Fruit fly (Drosophila melanogaster) whole organism, embryonic: Measurements from ENCODE around the gene CG14695.

Experiments
- Aef1 ChIP-seq: fragments of 200-800 bp; sonication (Bioruptor generic); IDR thresholded peaks from 3 replicates; pipeline ENCODE4 v1.3.6; 2022; ENCODE audit warnings: missing biosample characterization, missing genetic modification characterization
- BEAF-32 ChIP-seq: fragments of 200-800 bp; sonication (Bioruptor generic); optimal IDR thresholded peaks from 3 replicates; lab custom pipeline; 2017; ENCODE audit warnings: missing biosample characterization, missing genetic modification characterization, mild to moderate bottlenecking, moderate library complexity, missing genetic modification reagents
- Bgb ChIP-seq: fragments of 200-800 bp; sonication (Bioruptor generic); IDR thresholded peaks from 2 replicates; pipeline ENCODE4 v1.3.6; 2022; ENCODE audit warnings: missing biosample characterization, missing genetic modification characterization; ENCODE audit not compliant: partially characterized antibody
- Bteb2 ChIP-seq: fragments of 200-800 bp; sonication (Bioruptor generic); optimal IDR thresholded peaks from 2 replicates; lab custom pipeline; 2016; ENCODE audit warnings: missing biosample characterization, missing genetic modification characterization
- CG11723 ChIP-seq: fragments of 200-800 bp; sonication (Bioruptor generic); optimal IDR thresholded peaks from 2 replicates; lab custom pipeline; 2017; ENCODE audit warnings: missing biosample characterization, mild to moderate bottlenecking, missing genetic modification characterization
- CG13624 ChIP-seq: fragments of 200-800 bp; sonication (Bioruptor generic); optimal IDR thresholded peaks from 2 replicates; lab custom pipeline; 2016; ENCODE audit warnings: missing biosample characterization, missing genetic modification characterization
- CG15479 ChIP-seq: fragments of 200-800 bp; sonication (Bioruptor generic); optimal IDR thresholded peaks from 3 replicates; lab custom pipeline; 2019; ENCODE audit warnings: missing biosample characterization, mild to moderate bottlenecking, missing genetic modification characterization, moderate library complexity
- CG15514 ChIP-seq: fragments of 200-800 bp; sonication (Bioruptor generic); optimal IDR thresholded peaks from 3 replicates; lab custom pipeline; 2017; ENCODE audit warnings: missing biosample characterization, missing genetic modification characterization, mild to moderate bottlenecking, moderate library complexity, missing genetic modification reagents
- CG17361 ChIP-seq: fragments of 200-800 bp; sonication (Bioruptor generic); IDR thresholded peaks from 3 replicates; pipeline ENCODE4 v1.3.6; 2022; ENCODE audit warnings: missing biosample characterization, missing genetic modification characterization
- CG17829 ChIP-seq: fragments of 200-800 bp; optimal IDR thresholded peaks from 2 replicates; lab custom pipeline; 2019; ENCODE audit warnings: missing biosample characterization, mild to moderate bottlenecking, missing genetic modification characterization, moderate library complexity
- CG1832 ChIP-seq: fragments of 200-800 bp; sonication (Bioruptor generic); optimal IDR thresholded peaks from 2 replicates; lab custom pipeline; 2017; ENCODE audit warnings: missing biosample characterization, mild to moderate bottlenecking, missing genetic modification characterization, inconsistent platforms
- CG18599 ChIP-seq: fragments of 200-800 bp; sonication (Bioruptor generic); optimal IDR thresholded peaks from 3 replicates; lab custom pipeline; 2017; ENCODE audit warnings: missing biosample characterization, missing genetic modification characterization, mild to moderate bottlenecking, moderate library complexity, missing genetic modification reagents
- CG18619 ChIP-seq: fragments of 200-800 bp; sonication (Bioruptor generic); optimal IDR thresholded peaks from 3 replicates; lab custom pipeline; 2017; ENCODE audit warnings: missing biosample characterization, mild to moderate bottlenecking, missing genetic modification characterization
- CG18764 ChIP-seq: fragments of 200-800 bp; sonication (Bioruptor generic); optimal IDR thresholded peaks from 3 replicates; lab custom pipeline; 2016; ENCODE audit warnings: missing biosample characterization, missing genetic modification characterization
- CG31441 ChIP-seq: fragments of 200-800 bp; sonication (Bioruptor generic); IDR thresholded peaks from 2 replicates; pipeline ENCODE4 v1.3.6; 2022; ENCODE audit warnings: missing biosample characterization, missing genetic modification characterization
- CG4328 ChIP-seq: fragments of 200-800 bp; sonication (Bioruptor generic); optimal IDR thresholded peaks from 3 replicates; lab custom pipeline; 2017; ENCODE audit warnings: missing biosample characterization, missing genetic modification reagents, missing genetic modification characterization
- CG4820 ChIP-seq: fragments of 200-800 bp; sonication (Bioruptor generic); optimal IDR thresholded peaks from 3 replicates; lab custom pipeline; 2016; ENCODE audit warnings: missing biosample characterization, missing genetic modification characterization
- CG4854 ChIP-seq: fragments of 200-800 bp; sonication (Bioruptor generic); optimal IDR thresholded peaks from 2 replicates; lab custom pipeline; 2016; ENCODE audit warnings: missing biosample characterization, missing genetic modification characterization, inconsistent platforms
- CG6272 ChIP-seq: fragments of 200-800 bp; sonication (Bioruptor generic); IDR thresholded peaks from 2 replicates; pipeline ENCODE4 v1.3.6; 2022; ENCODE audit warnings: missing biosample characterization, missing genetic modification characterization
- CG7963 ChIP-seq: fragments of 200-800 bp; sonication (Bioruptor generic); IDR thresholded peaks from 3 replicates; pipeline ENCODE4 v1.3.6; 2022; ENCODE audit warnings: missing biosample characterization, missing genetic modification characterization; ENCODE audit not compliant: partially characterized antibody
- CG8089 ChIP-seq: fragments of 200-800 bp; sonication (Bioruptor generic); optimal IDR thresholded peaks from 3 replicates; lab custom pipeline; 2016; ENCODE audit warnings: missing biosample characterization, missing genetic modification characterization
- CG8281 ChIP-seq: fragments of 200-800 bp; sonication (Bioruptor generic); optimal IDR thresholded peaks from 2 replicates; lab custom pipeline; 2018; ENCODE audit warnings: missing biosample characterization, mild to moderate bottlenecking, missing genetic modification characterization, moderate library complexity
- CoRest ChIP-seq: fragments of 200-800 bp; sonication (Bioruptor generic); optimal IDR thresholded peaks from 3 replicates; lab custom pipeline; 2018; ENCODE audit warnings: missing biosample characterization, mild to moderate bottlenecking, missing genetic modification characterization, moderate library complexity
- Dp ChIP-seq: fragments of 200-800 bp; sonication (Bioruptor generic); optimal IDR thresholded peaks from 2 replicates; lab custom pipeline; 2018; ENCODE audit warnings: missing biosample characterization, mild to moderate bottlenecking, missing genetic modification characterization, moderate library complexity
- Eip74EF ChIP-seq, 2 experiments: fragments of 200-800 bp in 1 of 2; fragments of >200 bp in 1 of 2; sonication (Bioruptor generic) in 1 of 2; optimal IDR thresholded peaks; 2 replicates each; lab custom pipeline; 2017 to 2019; ENCODE audit warnings: missing biosample characterization in 2 of 2, missing genetic modification characterization in 2 of 2, mild to moderate bottlenecking in 1 of 2, moderate library complexity in 1 of 2
- Hmx ChIP-seq: fragments of 200-800 bp; sonication (Bioruptor generic); optimal IDR thresholded peaks from 2 replicates; lab custom pipeline; 2016; ENCODE audit warnings: missing biosample characterization, missing genetic modification characterization
- Meics ChIP-seq: fragments of 200-800 bp; sonication (Bioruptor generic); optimal IDR thresholded peaks from 2 replicates; lab custom pipeline; 2017; ENCODE audit warnings: missing biosample characterization, mild to moderate bottlenecking, missing genetic modification characterization
- Mrtf ChIP-seq: fragments of 200-800 bp; sonication (Bioruptor generic); IDR thresholded peaks from 3 replicates; pipeline ENCODE4 v1.3.6; 2022; ENCODE audit warnings: missing biosample characterization, missing genetic modification characterization
- Nf-YC ChIP-seq: fragments of 200-800 bp; optimal IDR thresholded peaks from 3 replicates; lab custom pipeline; 2019; ENCODE audit warnings: missing biosample characterization, mild to moderate bottlenecking, missing genetic modification characterization, moderate library complexity
- Pdp1 ChIP-seq, 2 experiments: fragments of 200-800 bp; sonication (Bioruptor generic); optimal IDR thresholded peaks; 3 replicates each; lab custom pipeline; 2016; ENCODE audit warnings: missing biosample characterization in 2 of 2, missing genetic modification characterization in 2 of 2, mild to moderate bottlenecking in 1 of 2, moderate library complexity in 1 of 2
- Spps ChIP-seq: fragments of 200-800 bp; sonication (Bioruptor generic); optimal IDR thresholded peaks from 2 replicates; lab custom pipeline; 2018; ENCODE audit warnings: missing biosample characterization, mild to moderate bottlenecking, missing genetic modification characterization
- crp ChIP-seq, 2 experiments: fragments of 200-800 bp; sonication (Bioruptor generic); optimal IDR thresholded peaks; 2 replicates in 1 of 2; 3 replicates in 1 of 2; lab custom pipeline; 2017; ENCODE audit warnings: missing biosample characterization in 2 of 2, missing genetic modification characterization in 2 of 2, mild to moderate bottlenecking in 1 of 2, moderate library complexity in 1 of 2
- exex ChIP-seq: fragments of 200-800 bp; sonication (Bioruptor generic); optimal IDR thresholded peaks from 4 replicates; lab custom pipeline; 2018; ENCODE audit warnings: missing biosample characterization, mild to moderate bottlenecking, missing genetic modification characterization, moderate library complexity
- gce ChIP-seq: fragments of 200-800 bp; sonication (Bioruptor generic); IDR thresholded peaks from 3 replicates; pipeline ENCODE4 v1.3.6; 2022; ENCODE audit warnings: missing biosample characterization, missing genetic modification characterization
- gem ChIP-seq: fragments of 200-800 bp; sonication (Bioruptor generic); optimal IDR thresholded peaks from 2 replicates; lab custom pipeline; 2019; ENCODE audit warnings: missing biosample characterization, mild to moderate bottlenecking, missing genetic modification characterization, moderate library complexity
- gfzf ChIP-seq: fragments of 200-800 bp; sonication (Bioruptor generic); optimal IDR thresholded peaks from 2 replicates; lab custom pipeline; 2016; ENCODE audit warnings: missing biosample characterization, mild to moderate bottlenecking, missing genetic modification characterization, moderate library complexity
- inv ChIP-seq: fragments of 200-800 bp; sonication (Bioruptor generic); IDR thresholded peaks from 2 replicates; pipeline ENCODE4 v1.3.6; 2022; ENCODE audit warnings: missing biosample characterization, missing genetic modification characterization; ENCODE audit not compliant: partially characterized antibody
- lola ChIP-seq, 3 experiments: fragments of >200 bp in 2 of 3; fragments of 200-800 bp in 1 of 3; sonication (Bioruptor generic) in 1 of 3; optimal IDR thresholded peaks; 2 replicates each; lab custom pipeline; 2017 to 2019; ENCODE audit warnings: missing biosample characterization in 3 of 3, missing genetic modification characterization in 3 of 3, mild to moderate bottlenecking in 1 of 3, moderate library complexity in 1 of 3
- nerfin-2 ChIP-seq: fragments of 200-800 bp; sonication (Bioruptor generic); IDR thresholded peaks from 2 replicates; pipeline ENCODE4 v1.3.6; 2022; ENCODE audit warnings: missing biosample characterization, missing genetic modification characterization; ENCODE audit not compliant: partially characterized antibody
- nom ChIP-seq: fragments of 200-800 bp; sonication (Bioruptor generic); optimal IDR thresholded peaks from 2 replicates; lab custom pipeline; 2017; ENCODE audit warnings: missing biosample characterization, missing genetic modification characterization, mild to moderate bottlenecking, moderate library complexity, missing genetic modification reagents
- pb ChIP-seq: fragments of 200-800 bp; sonication (Bioruptor generic); optimal IDR thresholded peaks from 3 replicates; lab custom pipeline; 2016; ENCODE audit warnings: missing biosample characterization, missing genetic modification characterization
- pfk ChIP-seq: fragments of 200-800 bp; sonication (Bioruptor generic); optimal IDR thresholded peaks from 2 replicates; lab custom pipeline; 2018; ENCODE audit warnings: missing biosample characterization, mild to moderate bottlenecking, missing genetic modification characterization, moderate library complexity
- pzg ChIP-seq: fragments of 200-800 bp; sonication (Bioruptor generic); optimal IDR thresholded peaks from 3 replicates; lab custom pipeline; 2018; ENCODE audit warnings: missing biosample characterization, mild to moderate bottlenecking, missing genetic modification characterization, moderate library complexity
- seq ChIP-seq: fragments of 200-800 bp; sonication (Bioruptor generic); IDR thresholded peaks from 2 replicates; pipeline ENCODE4 v1.3.6; 2022; ENCODE audit warnings: missing biosample characterization, missing genetic modification characterization
- ssp ChIP-seq: fragments of 200-800 bp; sonication (Bioruptor generic); IDR thresholded peaks from 2 replicates; pipeline ENCODE4 v1.3.6; 2022; ENCODE audit warnings: missing biosample characterization, missing genetic modification characterization
- sug ChIP-seq: fragments of 200-800 bp; optimal IDR thresholded peaks from 2 replicates; lab custom pipeline; 2019; ENCODE audit warnings: missing biosample characterization, mild to moderate bottlenecking, missing genetic modification characterization, moderate library complexity
- tin ChIP-seq: fragments of 200-800 bp; sonication (Bioruptor generic); optimal IDR thresholded peaks from 3 replicates; lab custom pipeline; 2016; ENCODE audit warnings: missing biosample characterization, missing genetic modification characterization
- wdn ChIP-seq: fragments of 200-800 bp; sonication (Bioruptor generic); IDR thresholded peaks from 2 replicates; pipeline ENCODE4 v1.3.6; 2022; ENCODE audit warnings: missing biosample characterization, missing genetic modification characterization

The CG14695 gene

DNA sequence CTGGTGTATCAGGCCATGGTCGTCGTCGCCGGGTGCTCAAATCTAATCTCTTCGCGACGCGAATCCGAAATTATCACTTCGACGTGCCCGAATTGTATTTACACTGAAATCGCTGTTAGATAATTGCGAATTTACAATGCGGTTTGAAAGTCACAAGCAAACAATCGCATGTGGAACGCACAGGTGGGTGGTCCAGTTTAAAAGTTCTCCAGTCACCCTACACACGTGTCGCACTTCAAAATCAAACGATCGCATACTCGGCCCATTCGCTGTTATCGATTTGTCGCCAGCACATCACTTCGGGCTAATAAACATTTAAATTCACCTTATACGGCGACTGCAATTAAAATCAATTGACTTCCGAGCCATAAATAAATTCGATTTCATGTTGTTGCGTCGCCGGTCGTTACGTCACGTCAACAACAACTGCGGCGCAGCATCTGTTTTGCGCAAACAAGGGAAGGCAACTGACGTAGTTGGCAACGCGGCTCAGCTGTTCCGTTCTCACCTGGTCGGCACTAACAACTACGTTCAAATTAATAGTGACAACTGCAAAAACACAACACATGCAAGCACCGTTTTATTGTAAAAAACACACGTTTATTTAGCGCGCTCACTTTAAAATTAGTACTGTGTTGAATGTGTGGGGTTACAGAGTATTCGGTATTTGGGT, 16.2 kb downstream of the CG14695 start, which contains the start of gene CG6574 (continued):
- TF ChIP-seq CG4854 (GFP tag; lab: Kevin White, UChicago) (peak; percentile 73), pb (GFP tag; lab: Kevin White, UChicago) (no peak), CG18619 (GFP tag; lab: Kevin White, UChicago) (no peak), Bteb2 (no peak), pzg (peak; percentile 38), exex (peak; percentile 67), Nf-YC (tag; lab: Kevin White, UChicago) (no peak), seq (GFP tag; lab: Robert Waterston, UW) (no peak), Meics (GFP tag; lab: Kevin White, UChicago) (peak; percentile 23), CG4820 (no peak), CG17829 (peak; percentile 3), CG15514 (GFP tag; lab: Kevin White, UChicago) (no peak), CG7963 (no peak), inv (no peak), lola (GFP tag; optimal IDR thresholded peaks at IDR 0.05; lab: Kevin White, UChicago) (no peak), nerfin-2 (no peak), CG11723 (GFP tag; lab: Kevin White, UChicago) (no peak), CG6272 (GFP tag; lab: Robert Waterston, UW) (no peak), CG1832 (GFP tag; lab: Kevin White, UChicago) (no peak), CG18599 (peak; percentile 28), CG4328 (GFP tag; lab: Kevin White, UChicago) (no peak), crp (GFP tag; optimal IDR thresholded peaks at IDR 0.05; lab: Kevin White, UChicago) (peak in 1 of 2 experiments; percentile 83), gfzf (GFP tag; lab: Kevin White, UChicago) (no peak), CoRest (no peak), CG17361 (GFP tag; lab: Robert Waterston, UW) (0 out of 3 replicates have a peak, but pooled peaks have one; percentile 14), sug (tag; lab: Kevin White, UChicago) (peak; percentile 32), pfk (GFP tag; lab: Kevin White, UChicago) (no peak), Eip74EF (GFP tag; optimal IDR thresholded peaks at IDR 0.05; lab: Kevin White, UChicago) (no peak), CG31441 (GFP tag; lab: Robert Waterston, UW) (no peak; the same call in 1 of the 2 replicates), CG18764 (no peak), Pdp1 (GFP tag; optimal IDR thresholded peaks at IDR 0.05; lab: Kevin White, UChicago) (peak in 1 of 2 experiments; percentile 96), nom (no peak), BEAF-32 (GFP tag; lab: Kevin White, UChicago) (no peak), CG15479 (GFP tag; lab: Kevin White, UChicago) (no peak), ssp (no peak), CG8089 (no peak), Bgb (no peak), Dp (GFP tag; lab: Kevin White, UChicago) (no peak), gce (GFP tag; lab: Robert Waterston, UW) (no peak), Mrtf (GFP tag; lab: Robert Waterston, UW) (no peak), Aef1 (GFP tag; lab: Robert Waterston, UW) (no peak), Hmx (GFP tag; lab: Kevin White, UChicago) (no peak), CG8281 (tag; lab: Kevin White, UChicago) (no peak), wdn (GFP tag; lab: Robert Waterston, UW) (no peak), CG13624 (GFP tag; lab: Kevin White, UChicago) (peak; percentile 8), gem (tag; lab: Kevin White, UChicago) (no peak), tin (no peak), Spps (tag; lab: Kevin White, UChicago) (no peak)
